Worm (Caenorhabditis elegans): ENCODE data around the gene Y69E1A.5.

- TF ChIP-seq ama-1 (optimal IDR thresholded peaks at IDR 0.05) = no peak
- no peak for TF ChIP-seq lin-14 (GFP tag; optimal IDR thresholded peaks at IDR 0.05)
- no peak for TF ChIP-seq aha-1 (tag; optimal IDR thresholded peaks at IDR 0.05)
- no peak for TF ChIP-seq C16A3.4 (tag; optimal IDR thresholded peaks at IDR 0.05)
- no peak for TF ChIP-seq fos-1 (tag; optimal IDR thresholded peaks at IDR 0.05)
- no peak for TF ChIP-seq pag-3 (tag; optimal IDR thresholded peaks at IDR 0.05; ENCODE audit: borderline replicate concordance, insufficient read depth)
- no peak for TF ChIP-seq nhr-90 (tag; optimal IDR thresholded peaks at IDR 0.05; ENCODE audit: poor library complexity)
- TF ChIP-seq tbx-2 (tag; optimal IDR thresholded peaks at IDR 0.05) = no peak
- TF ChIP-seq elt-2 (tag; optimal IDR thresholded peaks at IDR 0.05) = no peak
- no peak for TF ChIP-seq ces-1 (GFP tag; optimal IDR thresholded peaks at IDR 0.05)
- no peak for TF ChIP-seq nhr-76 (tag; optimal IDR thresholded peaks at IDR 0.05)
- no peak for TF ChIP-seq ztf-11 (tag; optimal IDR thresholded peaks at IDR 0.05)
- TF ChIP-seq pqm-1 (tag; optimal IDR thresholded peaks at IDR 0.05) = no peak
These were observed 37.7 kb downstream of the Y69E1A.5 start, which contains the start of gene rbr-2 for ce11 chrIV:10919770-10920169.
